Worm (Caenorhabditis elegans): ENCODE results near the gene ptb-1.

ce11 chrII:10654435-10654834, 21.0 kb upstream of the ptb-1 start:
- TF ChIP-seq ama-1 (optimal IDR thresholded peaks at IDR 0.05) (no peak), B0310.2 (tag; optimal IDR thresholded peaks at IDR 0.05) (no peak), aly-1 (tag; optimal IDR thresholded peaks at IDR 0.05) (no peak), ceh-36 (tag; optimal IDR thresholded peaks at IDR 0.05) (no peak), ceh-13 (GFP tag; optimal IDR thresholded peaks at IDR 0.05) (no peak), F13C5.2 (tag; optimal IDR thresholded peaks at IDR 0.05) (no peak)
